Worm (Caenorhabditis elegans): ENCODE results near the gene lin-15A.

The lin-15A gene

DNA sequence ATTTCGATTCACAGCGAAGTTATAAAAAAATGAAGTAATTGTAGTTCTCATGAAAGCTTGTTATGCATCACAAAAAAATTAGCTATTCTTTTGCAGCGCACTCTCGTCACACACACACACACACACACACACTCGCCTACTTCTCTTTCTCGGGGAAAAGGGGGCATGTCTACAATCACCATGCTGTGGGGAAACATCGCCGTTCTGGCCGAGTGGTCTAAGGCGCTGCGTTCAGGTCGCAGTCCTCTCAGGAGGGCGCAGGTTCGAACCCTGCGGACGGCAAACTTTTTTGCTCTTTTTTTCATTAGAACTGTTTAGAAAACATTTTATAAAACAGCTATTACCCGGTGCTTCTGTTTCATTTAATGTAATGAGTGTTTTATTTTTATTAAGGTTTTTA lies 10.1 kb downstream of the lin-15A start:
- TF ChIP-seq nhr-237 (tag; optimal IDR thresholded peaks at IDR 0.05) = no peak
- TF ChIP-seq ama-1 (optimal IDR thresholded peaks at IDR 0.05) = no peak
- TF ChIP-seq ZK546.5 (tag; optimal IDR thresholded peaks at IDR 0.05) = no peak
- peak; percentile 63 for TF ChIP-seq unc-55 (GFP tag; optimal IDR thresholded peaks at IDR 0.05)
- TF ChIP-seq nhr-77 (tag; optimal IDR thresholded peaks at IDR 0.05) = no peak
- no peak for TF ChIP-seq alr-1 (tag; optimal IDR thresholded peaks at IDR 0.05)
- TF ChIP-seq unc-39 (tag; optimal IDR thresholded peaks at IDR 0.05) = no peak
- TF ChIP-seq gmeb-1 (tag; optimal IDR thresholded peaks at IDR 0.05) = peak; percentile 57
- peak; percentile 41 for TF ChIP-seq F13H6.1 (tag; optimal IDR thresholded peaks at IDR 0.05)
- peak; percentile 53 for TF ChIP-seq sma-9 (GFP tag; optimal IDR thresholded peaks at IDR 0.05)
- no peak for TF ChIP-seq sma-9 (tag; optimal IDR thresholded peaks at IDR 0.05)
- peak; percentile 13 for TF ChIP-seq C34F6.9 (tag; optimal IDR thresholded peaks at IDR 0.05)
- TF ChIP-seq sma-3 (GFP tag; optimal IDR thresholded peaks at IDR 0.05) = peak; percentile 39
- peak; percentile 59 for TF ChIP-seq crh-2 (tag; optimal IDR thresholded peaks at IDR 0.05)
- peak; percentile 49 for TF ChIP-seq snpc-4 (tag; optimal IDR thresholded peaks at IDR 0.05)
- TF ChIP-seq ceh-82 (tag; optimal IDR thresholded peaks at IDR 0.05) = no peak
- TF ChIP-seq peb-1 (tag; optimal IDR thresholded peaks at IDR 0.05) = no peak
- no peak for TF ChIP-seq mbf-1 (tag; optimal IDR thresholded peaks at IDR 0.05)
- no peak for TF ChIP-seq nhr-12 (tag; optimal IDR thresholded peaks at IDR 0.05)
- TF ChIP-seq dmd-4 (tag; optimal IDR thresholded peaks at IDR 0.05) = no peak
- no peak for TF ChIP-seq nhr-10 (tag; optimal IDR thresholded peaks at IDR 0.05)
- TF ChIP-seq R02D3.7 (tag; optimal IDR thresholded peaks at IDR 0.05) = no peak
- TF ChIP-seq sem-4 (tag; optimal IDR thresholded peaks at IDR 0.05) = no peak
- TF ChIP-seq lsy-2 (tag; optimal IDR thresholded peaks at IDR 0.05) = peak; percentile 33 to 59
- TF ChIP-seq mdl-1 (tag; optimal IDR thresholded peaks at IDR 0.05) = peak in 1 of 2 experiments; percentile 33
- TF ChIP-seq ztf-11 (tag; optimal IDR thresholded peaks at IDR 0.05) = no peak
- TF ChIP-seq nhr-11 (tag; optimal IDR thresholded peaks at IDR 0.05) = no peak
- TF ChIP-seq ztf-1 (GFP tag; conservative IDR thresholded peaks at IDR 0.05) = no peak
- no peak for TF ChIP-seq elt-1 (tag; optimal IDR thresholded peaks at IDR 0.05)
- no peak for TF ChIP-seq nhr-21 (tag; optimal IDR thresholded peaks at IDR 0.05)
- no peak for TF ChIP-seq egl-27 (tag; optimal IDR thresholded peaks at IDR 0.05)
- TF ChIP-seq blmp-1 (tag; optimal IDR thresholded peaks at IDR 0.05; ENCODE audit: insufficient read depth) = no peak
- peak; percentile 2 for TF ChIP-seq zag-1 (tag; optimal IDR thresholded peaks at IDR 0.05)
- TF ChIP-seq aly-2 (tag; optimal IDR thresholded peaks at IDR 0.05) = no peak
- TF ChIP-seq elt-3 (tag; optimal IDR thresholded peaks at IDR 0.05) = no peak
- no peak for TF ChIP-seq ztf-4 (tag; optimal IDR thresholded peaks at IDR 0.05)
- no peak for TF ChIP-seq nhr-25 (tag; optimal IDR thresholded peaks at IDR 0.05)
- peak; percentile 41 for TF ChIP-seq Y55F3AM.14 (GFP tag; optimal IDR thresholded peaks at IDR 0.05)
- TF ChIP-seq lin-39 (tag; optimal IDR thresholded peaks at IDR 0.05) = no peak
- TF ChIP-seq unc-62 (GFP tag; optimal IDR thresholded peaks at IDR 0.05) = no peak
- no peak for TF ChIP-seq skn-1 (tag; optimal IDR thresholded peaks at IDR 0.05)
- no peak for TF ChIP-seq nhr-6 (tag; optimal IDR thresholded peaks at IDR 0.05)
- TF ChIP-seq nhr-23 (tag; optimal IDR thresholded peaks at IDR 0.05) = no peak
- TF ChIP-seq nhr-129 (tag; optimal IDR thresholded peaks at IDR 0.05) = peak; percentile 84
- TF ChIP-seq fos-1 (tag; optimal IDR thresholded peaks at IDR 0.05) = peak; percentile 43
- TF ChIP-seq lin-11 (tag; optimal IDR thresholded peaks at IDR 0.05) = peak; percentile 57
- no peak for TF ChIP-seq mab-5 (tag; optimal IDR thresholded peaks at IDR 0.05)
- TF ChIP-seq ceh-16 (tag; optimal IDR thresholded peaks at IDR 0.05) = peak; percentile 8
- TF ChIP-seq lin-13 (GFP tag; optimal IDR thresholded peaks at IDR 0.05) = peak; percentile 52

All from whole organism, L2 larva.